Fruit fly (Drosophila melanogaster): Measurements from ENCODE around the gene CG42238.

Gene CG42238

dm6 chr2L:20950421-20951108 lies 101.4 kb downstream of the CG42238 start (continued):
- TF ChIP-seq Asciz (GFP tag; optimal IDR thresholded peaks at IDR 0.05) (no peak), fd102C (GFP tag; optimal IDR thresholded peaks at IDR 0.05) (no peak), knrl (GFP tag; IDR thresholded peaks at IDR 0.05; ENCODE audit: partially characterized antibody) (no peak), Deaf1 (tag; optimal IDR thresholded peaks at IDR 0.05) (no peak), CG4404 (GFP tag; IDR thresholded peaks at IDR 0.05) (no peak), CG12769 (tag; optimal IDR thresholded peaks at IDR 0.05) (peak; percentile 72), CG1602 (GFP tag; optimal IDR thresholded peaks at IDR 0.05) (peak; percentile 44), Doc3 (GFP tag; IDR thresholded peaks at IDR 0.05; ENCODE audit: partially characterized antibody) (no peak), tna (GFP tag; IDR thresholded peaks at IDR 0.05; ENCODE audit: partially characterized antibody) (no peak), CG9609 (GFP tag; optimal IDR thresholded peaks at IDR 0.05) (peak; percentile 34), h (optimal IDR thresholded peaks at IDR 0.05) (no peak), zfh1 (GFP tag; IDR thresholded peaks at IDR 0.05) (peak; percentile 73), bigmax (GFP tag; optimal IDR thresholded peaks at IDR 0.05) (no peak), ro (GFP tag; IDR thresholded peaks at IDR 0.05) (no peak), CG13424 (tag; optimal IDR thresholded peaks at IDR 0.05) (peak; percentile 48), ap (GFP tag; IDR thresholded peaks at IDR 0.05) (peak; percentile 30; the same call in 1 of the 2 replicates), CG34224 (GFP tag; IDR thresholded peaks at IDR 0.05; ENCODE audit: partially characterized antibody) (no peak), CG2199 (GFP tag; IDR thresholded peaks at IDR 0.05) (no peak), CG17361 (GFP tag; IDR thresholded peaks at IDR 0.05) (no peak), CG3726 (GFP tag; IDR thresholded peaks at IDR 0.05) (no peak), CG6683 (GFP tag; optimal IDR thresholded peaks at IDR 0.05) (no peak), pita (GFP tag; optimal IDR thresholded peaks at IDR 0.05) (no peak), odd (GFP tag; optimal IDR thresholded peaks at IDR 0.05) (peak; percentile 15), ftz-f1 (GFP tag; optimal IDR thresholded peaks at IDR 0.05) (no peak), tll (GFP tag; optimal IDR thresholded peaks at IDR 0.05) (no peak), Blimp-1 (GFP tag; optimal IDR thresholded peaks at IDR 0.05) (peak; percentile 35), Atf6 (GFP tag; IDR thresholded peaks at IDR 0.05) (peak; percentile 52; the same call in 1 of the 2 replicates), GATAe (GFP tag; conservative IDR thresholded peaks at IDR 0.05) (no peak), ac (GFP tag; optimal IDR thresholded peaks at IDR 0.05) (no peak), CG14667 (GFP tag; IDR thresholded peaks at IDR 0.05) (peak; percentile 29; the same call in 1 of the 2 replicates), Dad (GFP tag; optimal IDR thresholded peaks at IDR 0.05) (peak; percentile 39), twi (tag; optimal IDR thresholded peaks at IDR 0.05) (no peak), cg (GFP tag; optimal IDR thresholded peaks at IDR 0.05) (peak; percentile 19), fd64A (GFP tag; optimal IDR thresholded peaks at IDR 0.05) (no peak), CG13123 (GFP tag; optimal IDR thresholded peaks at IDR 0.05) (no peak), D19A (tag; optimal IDR thresholded peaks at IDR 0.05) (peak; percentile 95), btn (GFP tag; optimal IDR thresholded peaks at IDR 0.05) (peak; percentile 24), pb (GFP tag; optimal IDR thresholded peaks at IDR 0.05) (no peak), lov (optimal IDR thresholded peaks at IDR 0.05) (no peak), lov (GFP tag; IDR thresholded peaks at IDR 0.05) (0 out of 3 replicates have a peak, but pooled peaks have one; percentile 13), Ets65A (GFP tag) (peak; percentile 94), Dll (GFP tag; IDR thresholded peaks at IDR 0.05; ENCODE audit: partially characterized antibody) (no peak), Gsc (GFP tag; IDR thresholded peaks at IDR 0.05) (no peak), chif (GFP tag; optimal IDR thresholded peaks at IDR 0.05) (peak; percentile 1 to 57), cato (GFP tag; optimal IDR thresholded peaks at IDR 0.05; ENCODE audit: borderline replicate concordance) (peak; percentile 4), chinmo (GFP tag; IDR thresholded peaks at IDR 0.05; ENCODE audit: partially characterized antibody) (0 out of 4 replicates have a peak, but pooled peaks have one; percentile 13), CG17612 (GFP tag; IDR thresholded peaks at IDR 0.05) (no peak), prd (optimal IDR thresholded peaks at IDR 0.05) (no peak), prd (GFP tag; IDR thresholded peaks at IDR 0.05) (peak; percentile 53; the same call in 1 of the 3 replicates), seq (GFP tag; IDR thresholded peaks at IDR 0.05) (no peak)
